Fruit fly (Drosophila melanogaster) whole organism, larva: ENCODE data around the gene CG3635.

Source experiments
- noc ChIP-seq: fragments of 200-800 bp; sonication (Bioruptor generic); optimal IDR thresholded peaks from 3 replicates; lab custom pipeline; 2019; ENCODE audit warnings: missing biosample characterization, mild to moderate bottlenecking, missing genetic modification characterization, moderate library complexity

The CG3635 gene

dm6 chr2L:22175101-22175500, at the start of gene CG3635:
Gene CG3635, plus strand, starts transcription at chr2L:22175415.
- no peak for TF ChIP-seq noc (tag; lab: Kevin White, UChicago)

DNA sequence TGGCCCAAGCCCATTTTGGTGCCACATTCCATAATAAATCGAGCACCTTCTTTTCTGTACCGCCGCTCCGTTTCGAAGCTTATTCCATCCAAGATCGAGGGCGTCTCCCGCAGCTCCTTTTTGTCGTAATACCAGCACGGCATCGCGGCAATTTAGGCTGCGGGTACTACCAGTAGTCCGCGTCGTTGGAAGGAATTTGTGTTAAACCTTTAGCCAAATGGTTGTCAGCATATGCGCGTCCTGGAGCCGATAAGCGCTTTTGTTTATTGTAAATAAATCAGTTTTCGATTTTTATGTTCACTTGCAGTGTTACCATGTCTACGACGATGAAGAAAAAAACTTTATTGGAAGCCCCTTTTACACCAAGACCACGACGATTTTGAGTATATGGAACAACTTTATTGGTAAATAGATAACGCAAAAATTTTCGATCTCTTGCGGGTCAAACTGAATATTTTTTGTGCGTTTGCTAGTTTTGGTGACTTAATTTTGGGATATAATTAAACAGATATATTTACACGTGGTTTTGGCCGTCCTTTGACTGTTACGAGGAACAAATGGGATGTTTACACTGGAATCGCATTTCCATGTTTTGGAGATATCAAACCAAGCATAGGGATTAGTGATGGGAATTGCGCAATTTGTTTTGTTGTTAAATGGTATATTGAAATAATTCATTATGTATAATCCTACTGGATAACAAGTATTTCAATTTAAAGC, 45.5 kb upstream of the CG3635 start, which contains the start of gene CycK:
CycK (minus strand) TSS at position 562 of the 720 bp plus-strand sequence.
- no peak for TF ChIP-seq noc (tag; lab: Kevin White, UChicago)

DNA sequence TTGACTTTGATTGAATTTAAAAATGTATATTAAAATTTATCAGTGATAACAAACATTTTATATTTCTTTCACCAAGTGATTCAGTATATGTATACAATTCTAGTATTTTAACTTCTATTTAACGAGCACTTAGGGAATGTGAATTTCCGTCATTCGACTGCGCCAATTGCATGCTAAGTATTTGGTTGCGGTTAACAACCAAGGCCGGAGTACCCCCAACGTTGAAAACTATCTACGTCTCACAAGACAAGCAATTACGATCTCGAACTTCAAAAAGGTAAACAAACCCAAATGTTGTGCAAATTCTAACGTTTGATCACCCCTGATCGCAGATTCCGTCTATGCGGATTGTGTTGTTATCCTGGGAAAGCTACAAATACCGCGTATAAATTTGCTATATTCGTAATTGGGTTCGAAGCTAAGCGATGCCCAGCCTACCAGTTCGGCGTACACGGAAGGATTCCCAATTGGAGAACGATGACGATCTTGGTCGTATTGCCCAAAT, 44.0 kb upstream of the CG3635 start, which contains the start of gene CG42748:
CG42748 (plus strand) TSS at position 51 of the 505 bp plus-strand sequence.
- no peak for TF ChIP-seq noc (tag; lab: Kevin White, UChicago)

DNA sequence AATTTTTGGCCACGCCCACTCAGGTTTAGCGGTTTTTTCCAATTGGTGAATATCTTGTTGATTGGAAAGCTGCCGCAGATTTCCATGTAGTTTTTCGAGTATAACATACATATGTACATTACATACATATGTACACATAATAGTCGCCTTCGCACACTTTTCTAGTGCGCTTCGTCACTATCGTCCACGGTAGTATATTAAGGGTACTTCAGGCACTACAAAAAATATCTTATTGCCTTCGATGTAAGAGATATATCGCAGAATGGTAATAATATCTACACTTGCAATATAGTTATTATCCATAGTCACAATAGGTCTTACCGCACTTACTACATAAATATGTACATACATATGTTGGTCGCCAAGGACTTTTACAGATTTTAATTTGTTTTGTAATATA, 42.2 kb upstream of the CG3635 start:
- TF ChIP-seq noc (tag; lab: Kevin White, UChicago) = no peak

DNA sequence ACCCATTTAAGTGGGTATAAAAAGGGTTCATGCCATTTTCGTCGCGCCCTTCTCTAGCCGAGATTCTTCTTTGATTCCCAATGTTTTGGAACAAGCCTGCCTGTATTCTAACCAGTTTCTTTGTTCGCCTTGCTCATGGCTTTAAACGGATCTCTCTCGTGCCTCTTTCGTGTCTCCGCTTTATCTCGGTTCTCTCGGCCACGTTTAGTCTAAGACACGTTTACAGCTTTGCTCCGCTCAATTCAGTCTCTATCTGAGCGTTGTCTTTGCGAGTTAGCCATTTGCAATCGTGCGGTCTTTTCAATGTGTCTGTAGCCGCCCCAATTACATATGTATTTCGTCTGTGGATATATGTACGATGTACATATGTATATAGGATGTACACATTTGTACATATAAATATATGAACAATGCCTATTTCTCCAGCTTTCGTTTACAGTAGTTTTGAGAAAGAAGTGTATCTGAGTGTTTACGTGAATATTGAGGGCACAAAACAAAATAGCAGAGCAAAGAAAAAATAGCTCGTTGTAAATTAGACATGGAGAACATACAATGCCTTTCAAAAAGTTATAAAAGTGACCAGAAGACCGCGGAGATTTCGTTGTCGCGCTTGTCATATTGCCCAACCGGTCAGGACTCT, 41.0 kb upstream of the CG3635 start:
- no peak for TF ChIP-seq noc (tag; lab: Kevin White, UChicago)

DNA sequence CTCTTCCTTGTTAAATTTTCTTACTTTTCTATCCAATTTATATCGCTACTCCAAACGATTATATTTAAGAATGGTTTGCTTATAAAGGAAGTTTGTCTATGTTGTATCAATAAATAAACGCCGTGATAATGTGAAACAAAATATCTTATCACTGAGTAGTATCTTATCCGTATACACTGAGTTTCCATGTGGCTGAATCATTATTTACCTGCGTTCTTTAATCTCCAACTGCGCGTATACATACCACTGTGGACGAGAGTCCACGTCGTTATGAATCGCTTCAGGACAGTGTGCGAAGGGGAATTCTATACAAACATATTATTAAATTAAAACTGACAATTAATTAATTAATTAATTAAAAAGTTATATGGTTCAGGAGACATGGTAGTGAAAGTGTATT, 35.9 kb upstream of the CG3635 start:
- TF ChIP-seq noc (tag; lab: Kevin White, UChicago) = no peak

dm6 chr2L:22139960-22140359, 35.3 kb upstream of the CG3635 start:
- TF ChIP-seq noc (tag; lab: Kevin White, UChicago) = no peak

DNA sequence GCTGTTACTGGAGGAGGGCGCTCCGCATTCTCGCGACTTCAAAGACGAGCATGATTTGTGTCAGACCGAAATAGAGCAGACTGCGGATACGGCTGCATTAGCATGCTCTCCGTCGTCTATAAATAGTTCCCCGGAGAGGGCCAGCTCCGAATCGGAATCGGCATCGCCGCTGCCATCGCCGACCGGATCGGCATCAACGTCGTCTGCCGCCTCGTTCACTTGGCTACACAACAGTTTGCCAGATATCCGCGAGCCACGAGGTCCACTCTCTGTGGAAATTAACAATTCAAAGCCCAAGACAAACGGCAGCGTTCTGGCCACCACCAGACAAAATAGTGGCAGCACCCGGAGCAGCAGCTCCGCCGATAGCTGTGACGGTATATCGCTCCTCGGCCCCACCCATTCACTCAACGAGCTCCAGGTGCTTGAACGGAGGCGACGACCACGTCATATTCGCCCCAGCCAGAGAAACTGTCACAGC, 32.5 kb upstream of the CG3635 start:
- TF ChIP-seq noc (tag; lab: Kevin White, UChicago) = no peak

- TF ChIP-seq noc (tag; lab: Kevin White, UChicago) = no peak
These were observed 31.1 kb upstream of the CG3635 start for dm6 chr2L:22144127-22144526.

DNA sequence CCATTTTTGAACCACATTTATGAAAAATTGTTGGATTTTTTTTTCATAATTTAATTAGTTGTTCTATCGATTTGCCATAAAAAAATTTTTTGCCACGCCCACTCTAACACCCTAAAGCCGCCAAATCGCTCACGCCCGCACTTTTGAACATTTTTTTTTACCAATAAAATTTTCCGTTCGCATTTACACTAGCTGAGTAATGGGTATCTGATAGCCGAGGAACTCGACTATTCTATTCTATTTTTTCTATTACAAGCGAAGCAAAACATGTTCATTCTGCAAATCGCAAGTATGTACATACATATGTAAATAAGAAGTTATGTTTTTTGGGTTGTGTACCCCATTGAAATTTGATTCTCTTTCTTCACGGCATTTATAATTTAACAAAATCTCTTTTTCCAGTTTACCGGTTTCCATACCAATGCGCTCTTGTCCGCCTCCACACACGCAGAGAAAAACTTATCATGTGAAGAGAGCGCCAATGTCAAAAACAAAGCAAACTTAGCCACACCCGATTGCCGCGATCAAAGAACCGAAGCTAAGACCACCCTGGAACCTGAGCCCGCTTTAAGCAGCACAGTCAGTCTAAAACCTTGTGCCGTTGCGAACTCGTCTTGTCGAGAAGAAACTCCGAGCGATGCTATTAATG, 29.8 kb upstream of the CG3635 start:
- TF ChIP-seq noc (tag; lab: Kevin White, UChicago) = no peak

DNA sequence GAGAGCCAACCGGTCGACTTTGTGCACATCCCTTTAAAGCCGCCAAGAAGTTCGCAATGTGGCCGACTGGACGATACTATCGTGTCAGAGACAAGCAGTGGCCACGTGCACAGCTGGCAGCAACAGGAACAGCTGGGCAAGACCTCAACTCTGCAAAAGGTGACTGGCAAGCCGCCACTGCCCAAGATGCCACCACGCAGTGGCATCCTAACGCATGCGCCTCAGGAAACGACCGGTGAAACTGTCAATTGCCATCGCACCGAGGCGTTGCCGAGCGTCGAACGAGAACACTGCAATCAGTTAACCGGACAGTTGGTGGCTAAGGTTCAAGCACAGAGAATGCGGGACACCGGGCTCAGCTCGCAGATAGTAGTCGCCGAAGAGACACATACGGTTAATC, 29.0 kb upstream of the CG3635 start:
- no peak for TF ChIP-seq noc (tag; lab: Kevin White, UChicago)

dm6 chr2L:22148713-22149112, 26.5 kb upstream of the CG3635 start:
- TF ChIP-seq noc (tag; lab: Kevin White, UChicago) = no peak

DNA sequence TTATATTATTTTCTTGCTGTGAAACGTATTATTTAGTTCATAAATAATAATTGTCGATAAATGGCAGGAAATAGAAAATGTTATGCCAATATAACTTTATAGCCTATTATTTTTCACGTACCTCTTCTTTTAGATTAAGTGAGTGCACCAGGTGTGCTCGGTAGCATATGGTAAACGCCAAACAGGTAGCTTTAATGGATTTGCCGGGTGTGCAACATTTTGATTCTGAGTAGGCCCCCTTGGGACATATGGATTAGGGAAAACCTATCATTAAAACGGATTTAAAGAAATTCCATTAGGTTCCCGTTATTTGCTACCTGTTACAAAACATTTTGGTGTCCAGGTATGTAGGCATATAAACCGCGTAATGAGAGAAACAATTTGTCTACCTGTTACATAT, 23.9 kb upstream of the CG3635 start, which contains the start of gene dunk:
dunk (plus strand) TSS at position 301 of the 400 bp plus-strand sequence.
- TF ChIP-seq noc (tag; lab: Kevin White, UChicago) = no peak

DNA sequence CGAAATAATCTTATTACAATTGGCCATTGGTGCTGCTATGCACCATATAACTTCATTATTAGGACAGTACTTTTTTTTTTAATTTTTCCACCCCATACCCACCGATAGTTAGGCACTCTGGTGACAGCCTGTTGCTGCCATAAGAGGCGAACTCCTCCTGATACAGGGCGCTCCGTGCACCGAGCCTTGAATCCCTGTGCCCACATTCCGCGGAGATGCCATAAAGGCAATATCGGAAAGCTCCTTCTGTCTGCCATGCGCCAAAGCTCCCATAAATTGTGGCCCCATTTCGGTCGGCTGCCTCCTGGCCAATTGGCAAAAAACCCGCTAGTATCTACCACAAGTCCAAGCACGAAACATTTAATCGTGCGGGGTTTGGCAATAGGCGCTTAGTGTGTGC, 22.0 kb upstream of the CG3635 start:
- TF ChIP-seq noc (tag; lab: Kevin White, UChicago) = no peak

- TF ChIP-seq noc (tag; lab: Kevin White, UChicago) = no peak
These were observed 15.4 kb upstream of the CG3635 start for dm6 chr2L:22159800-22160199.

DNA sequence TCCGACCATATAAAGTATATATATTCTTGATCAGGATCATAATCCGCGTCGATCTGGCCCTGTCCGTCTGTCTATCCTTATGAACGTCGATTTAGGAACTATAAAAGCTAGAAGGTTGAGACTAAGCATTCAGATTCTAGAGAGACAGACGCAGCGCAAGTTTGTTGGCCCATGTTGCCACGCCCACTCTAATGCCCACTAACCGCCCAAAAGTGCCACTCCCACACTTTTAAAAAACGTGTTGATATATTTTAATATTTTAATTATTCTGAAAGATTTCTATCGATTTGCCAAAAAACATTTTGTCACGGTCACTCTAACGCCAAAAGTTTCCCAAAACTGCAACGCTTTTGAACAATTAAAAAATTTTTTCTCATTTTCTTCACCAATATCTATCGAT, 11.9 kb upstream of the CG3635 start:
- no peak for TF ChIP-seq noc (tag; lab: Kevin White, UChicago)
